Worm (Caenorhabditis elegans) whole organism, L2 larva: Measurements from ENCODE around the gene saps-1.

Experiments used
- ama-1 ChIP-seq: fragments of 150-350 bp; optimal IDR thresholded peaks from 2 replicates; lab custom pipeline; 2018; ENCODE audit warnings: inconsistent platforms
- elt-3 ChIP-seq: sonication (generic microtip); optimal IDR thresholded peaks from 2 replicates; lab custom pipeline; 2017; ENCODE audit warnings: missing biosample characterization, missing genetic modification characterization
- lin-11 ChIP-seq: fragments of 150-350 bp; sonication (generic microtip); optimal IDR thresholded peaks from 2 replicates; lab custom pipeline; 2014; ENCODE audit warnings: missing biosample characterization, missing genetic modification characterization, inconsistent platforms, mixed read lengths

DNA sequence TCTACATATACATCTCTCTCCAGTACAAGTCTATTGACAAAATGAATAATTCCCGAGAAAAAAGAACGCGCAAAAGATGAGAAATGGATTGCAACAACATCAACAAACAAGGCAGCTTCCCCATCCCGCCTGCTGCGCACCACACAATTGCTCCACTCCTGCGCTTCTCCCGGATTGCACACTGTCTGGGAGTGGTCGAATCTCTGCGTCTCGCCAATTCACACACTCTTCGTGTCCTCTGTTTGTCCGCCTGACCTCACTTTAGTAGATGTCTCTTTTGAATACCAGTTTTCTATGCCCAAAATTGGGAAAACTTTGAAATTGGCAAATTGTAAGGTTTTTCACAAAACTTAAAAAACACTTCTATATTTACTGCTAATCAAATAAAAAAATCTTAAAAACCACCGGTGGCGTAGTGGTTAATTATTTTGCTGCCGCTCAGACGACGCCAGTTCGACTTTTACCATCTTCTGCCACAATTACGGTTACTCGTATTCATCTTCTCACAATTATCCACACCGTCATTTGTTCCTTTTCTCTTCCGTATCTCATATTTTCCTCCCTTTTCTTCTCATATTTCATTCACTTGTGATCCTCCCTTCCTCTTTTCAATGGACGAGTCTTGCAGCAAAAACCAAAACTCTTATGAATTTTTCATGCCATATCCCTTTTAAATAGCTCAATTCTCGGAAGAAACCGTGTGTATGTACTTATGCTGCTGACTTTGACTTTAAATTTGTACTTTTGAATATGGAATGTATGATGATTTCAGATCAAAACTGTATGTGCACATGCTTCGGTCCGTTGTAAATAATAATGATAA, 8.3 kb downstream of the saps-1 start, which contains the start of gene rsf-1:
- TF ChIP-seq ama-1 (no peak), elt-3 (tag; lab: Kevin White, UChicago) (no peak), lin-11 (tag; lab: Kevin White, UChicago) (no peak)
